Worm (Caenorhabditis elegans) whole organism, mixed stage, embryonic: ENCODE measurements around the gene K03B4.8.

ENCODE experiments used
- M03D4.4 ChIP-seq: sonication (generic microtip); optimal IDR thresholded peaks from 2 replicates; lab custom pipeline; 2017; ENCODE audit warnings: mild to moderate bottlenecking, missing genetic modification characterization, missing compliant biosample characterization
- bed-3 ChIP-seq: fragments of 200-800 bp; sonication (Bioruptor generic); optimal IDR thresholded peaks from 3 replicates; lab custom pipeline; 2018; ENCODE audit warnings: mild to moderate bottlenecking, missing genetic modification characterization, moderate library complexity, missing compliant biosample characterization
- blmp-1 ChIP-seq: fragments of 150-350 bp; optimal IDR thresholded peaks from 2 replicates; lab custom pipeline; 2014; ENCODE audit warnings: missing biosample characterization, missing genetic modification characterization
- ceh-39 ChIP-seq: fragments of 150-350 bp; optimal IDR thresholded peaks from 2 replicates; lab custom pipeline; 2014; ENCODE audit warnings: missing biosample characterization, missing genetic modification characterization
- ceh-43 ChIP-seq: fragments of 200-800 bp; sonication (Bioruptor generic); optimal IDR thresholded peaks from 2 replicates; lab custom pipeline; 2018; ENCODE audit warnings: mild to moderate bottlenecking, missing genetic modification characterization, moderate library complexity, missing compliant biosample characterization
- ceh-83 ChIP-seq: fragments of 200-800 bp; sonication (Bioruptor generic); optimal IDR thresholded peaks from 2 replicates; lab custom pipeline; 2018; ENCODE audit warnings: mild to moderate bottlenecking, missing genetic modification characterization, missing compliant biosample characterization
- ces-1 ChIP-seq: fragments of 150-350 bp; optimal IDR thresholded peaks from 2 replicates; lab custom pipeline; 2014; ENCODE audit warnings: missing biosample characterization, missing genetic modification reagents, missing genetic modification characterization
- cnd-1 ChIP-seq: fragments of 200-800 bp; sonication (Bioruptor generic); optimal IDR thresholded peaks from 2 replicates; lab custom pipeline; 2018; ENCODE audit warnings: mild to moderate bottlenecking, missing genetic modification characterization, missing compliant biosample characterization
- drap-1 ChIP-seq: fragments of 200-800 bp; sonication (Bioruptor generic); optimal IDR thresholded peaks from 3 replicates; lab custom pipeline; 2018; ENCODE audit warnings: mild to moderate bottlenecking, missing genetic modification characterization, missing compliant biosample characterization
- elt-1 ChIP-seq: sonication (generic microtip); optimal IDR thresholded peaks from 2 replicates; lab custom pipeline; 2017; ENCODE audit warnings: missing genetic modification characterization, mild to moderate bottlenecking, missing compliant biosample characterization, antibody characterized with exemption, moderate library complexity, borderline replicate concordance; ENCODE audit not compliant: insufficient read depth
- elt-3 ChIP-seq: fragments of 150-350 bp; optimal IDR thresholded peaks from 2 replicates; lab custom pipeline; 2014; ENCODE audit warnings: missing biosample characterization, missing genetic modification characterization
- flh-1 ChIP-seq: fragments of 200-800 bp; sonication (Bioruptor generic); optimal IDR thresholded peaks from 2 replicates; lab custom pipeline; 2018; ENCODE audit warnings: mild to moderate bottlenecking, missing genetic modification characterization, moderate library complexity, missing compliant biosample characterization
- ham-2 ChIP-seq: fragments of 200-800 bp; sonication (Bioruptor generic); optimal IDR thresholded peaks from 2 replicates; lab custom pipeline; 2018; ENCODE audit warnings: mild to moderate bottlenecking, missing genetic modification characterization, missing compliant biosample characterization
- hlh-1 ChIP-seq: fragments of 150-350 bp; optimal IDR thresholded peaks from 2 replicates; lab custom pipeline; 2014; ENCODE audit warnings: missing biosample characterization, missing genetic modification reagents, missing genetic modification characterization
- lin-32 ChIP-seq: fragments of 200-800 bp; sonication (Bioruptor generic); optimal IDR thresholded peaks from 2 replicates; lab custom pipeline; 2018; ENCODE audit warnings: mild to moderate bottlenecking, missing genetic modification characterization, missing compliant biosample characterization
- lsy-2 ChIP-seq: fragments of 150-350 bp; optimal IDR thresholded peaks from 2 replicates; lab custom pipeline; 2014; ENCODE audit warnings: missing biosample characterization, missing genetic modification characterization
- mab-5 ChIP-seq: fragments of 150-350 bp; optimal IDR thresholded peaks from 2 replicates; lab custom pipeline; 2014; ENCODE audit warnings: missing biosample characterization, missing genetic modification characterization
- mep-1 ChIP-seq: fragments of 150-350 bp; optimal IDR thresholded peaks from 2 replicates; lab custom pipeline; 2017; ENCODE audit warnings: missing biosample characterization, missing genetic modification reagents, missing genetic modification characterization, inconsistent platforms
- mls-2 ChIP-seq: sonication (generic microtip); optimal IDR thresholded peaks from 2 replicates; lab custom pipeline; 2016; ENCODE audit warnings: mild to moderate bottlenecking, missing genetic modification characterization, moderate library complexity, missing compliant biosample characterization
- nhr-12 ChIP-seq: fragments of 150-350 bp; optimal IDR thresholded peaks from 2 replicates; lab custom pipeline; 2014; ENCODE audit warnings: missing biosample characterization, missing genetic modification characterization
- nhr-2 ChIP-seq: fragments of 150-350 bp; optimal IDR thresholded peaks from 2 replicates; lab custom pipeline; 2014; ENCODE audit warnings: missing biosample characterization, missing genetic modification characterization
- nhr-237 ChIP-seq: fragments of 150-350 bp; optimal IDR thresholded peaks from 2 replicates; lab custom pipeline; 2014; ENCODE audit warnings: missing biosample characterization, missing genetic modification characterization
- nhr-28 ChIP-seq: fragments of 150-350 bp; optimal IDR thresholded peaks from 2 replicates; lab custom pipeline; 2014; ENCODE audit warnings: missing biosample characterization, missing genetic modification characterization
- nhr-76 ChIP-seq: sonication (generic microtip); optimal IDR thresholded peaks from 2 replicates; lab custom pipeline; 2017; ENCODE audit warnings: missing biosample characterization, missing genetic modification characterization
- pha-4 ChIP-seq: fragments of 150-350 bp; optimal IDR thresholded peaks from 2 replicates; lab custom pipeline; 2018; ENCODE audit warnings: missing biosample characterization, missing genetic modification reagents, missing genetic modification characterization
- sem-2 ChIP-seq: fragments of 200-800 bp; sonication (Bioruptor generic); optimal IDR thresholded peaks from 2 replicates; lab custom pipeline; 2018; ENCODE audit warnings: mild to moderate bottlenecking, missing genetic modification characterization, missing compliant biosample characterization
- snpc-4 ChIP-seq: fragments of 150-350 bp; optimal IDR thresholded peaks from 2 replicates; lab custom pipeline; 2014; ENCODE audit warnings: missing biosample characterization, missing genetic modification characterization
- sptf-1 ChIP-seq: sonication (generic microtip); optimal IDR thresholded peaks from 2 replicates; lab custom pipeline; 2017; ENCODE audit warnings: mild to moderate bottlenecking, missing genetic modification characterization, moderate library complexity, missing compliant biosample characterization
- tbx-8 ChIP-seq: fragments of 200-800 bp; sonication (Bioruptor generic); optimal IDR thresholded peaks from 2 replicates; lab custom pipeline; 2018; ENCODE audit warnings: mild to moderate bottlenecking, missing genetic modification characterization, moderate library complexity, missing compliant biosample characterization
- unc-62 ChIP-seq: fragments of 150-350 bp; optimal IDR thresholded peaks from 2 replicates; lab custom pipeline; 2014; ENCODE audit warnings: missing biosample characterization, missing genetic modification reagents, missing genetic modification characterization
- zip-8 ChIP-seq: fragments of 150-350 bp; optimal IDR thresholded peaks from 2 replicates; lab custom pipeline; 2014; ENCODE audit warnings: missing biosample characterization, missing genetic modification characterization
- ztf-11 ChIP-seq: fragments of 150-350 bp; optimal IDR thresholded peaks from 2 replicates; lab custom pipeline; 2014; ENCODE audit warnings: missing biosample characterization, missing genetic modification characterization

The K03B4.8 gene

ce11 chrV:4676812-4677211, 2.4 kb upstream of the K03B4.8 start:
- TF ChIP-seq nhr-76 = no peak
- TF ChIP-seq mep-1 (tag; lab: Kevin White, UChicago) = no peak
- no peak for TF ChIP-seq blmp-1 (tag; lab: Kevin White, UChicago)
- no peak for TF ChIP-seq M03D4.4 (tag; lab: Kevin White, UChicago)
- TF ChIP-seq sem-2 = no peak
- no peak for TF ChIP-seq ceh-39 (tag; lab: Kevin White, UChicago)
- no peak for TF ChIP-seq elt-1 (tag; lab: Kevin White, UChicago)
- TF ChIP-seq zip-8 (tag; lab: Kevin White, UChicago) = no peak
- no peak for TF ChIP-seq ceh-43 (GFP tag; lab: Kevin White, UChicago)
- TF ChIP-seq cnd-1 (tag; lab: Kevin White, UChicago) = no peak
- no peak for TF ChIP-seq nhr-2 (tag; lab: Kevin White, UChicago)
- no peak for TF ChIP-seq tbx-8 (GFP tag; lab: Kevin White, UChicago)
- TF ChIP-seq ces-1 (GFP tag; lab: Kevin White, UChicago) = no peak
- no peak for TF ChIP-seq nhr-237 (tag; lab: Kevin White, UChicago)
- TF ChIP-seq snpc-4 (tag; lab: Kevin White, UChicago) = no peak

DNA sequence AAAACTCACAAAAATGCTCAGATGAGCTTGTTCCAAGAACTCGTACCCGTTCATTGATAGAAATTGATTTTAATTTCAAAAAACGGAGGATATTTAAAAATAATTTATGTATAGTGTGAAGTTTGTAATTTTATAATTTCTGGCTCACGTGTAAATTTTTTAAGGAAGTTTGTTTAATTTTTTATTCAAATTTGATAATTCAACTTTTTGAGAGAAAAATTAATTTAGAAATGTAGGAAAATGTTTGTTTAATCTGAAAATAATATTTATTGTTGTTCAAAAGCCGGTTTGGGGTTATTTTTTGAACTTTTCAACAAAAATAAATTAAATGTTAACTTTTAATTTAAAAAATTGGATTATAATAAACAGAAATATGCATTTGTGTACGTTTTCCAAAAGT, 1.7 kb upstream of the K03B4.8 start, which contains the start of gene K03B4.6:
TSS of gene K03B4.6 (minus strand) at position 101 of the 400 bp plus-strand sequence.
- TF ChIP-seq nhr-28 (no peak), elt-1 (tag; lab: Kevin White, UChicago) (no peak), pha-4 (no peak), nhr-237 (tag; lab: Kevin White, UChicago) (no peak), mep-1 (tag; lab: Kevin White, UChicago) (no peak), unc-62 (no peak), hlh-1 (tag; lab: Kevin White, UChicago) (no peak), ceh-39 (tag; lab: Kevin White, UChicago) (no peak), ceh-43 (GFP tag; lab: Kevin White, UChicago) (no peak), ztf-11 (no peak), elt-3 (tag; lab: Kevin White, UChicago) (no peak), lsy-2 (tag; lab: Kevin White, UChicago) (no peak), nhr-12 (tag; lab: Kevin White, UChicago) (no peak), zip-8 (tag; lab: Kevin White, UChicago) (no peak), blmp-1 (tag; lab: Kevin White, UChicago) (no peak), mab-5 (no peak), nhr-76 (no peak), ceh-83 (GFP tag; lab: Kevin White, UChicago) (no peak)
- TF ChIP-seq, all 35 proteins: peak for 0

DNA sequence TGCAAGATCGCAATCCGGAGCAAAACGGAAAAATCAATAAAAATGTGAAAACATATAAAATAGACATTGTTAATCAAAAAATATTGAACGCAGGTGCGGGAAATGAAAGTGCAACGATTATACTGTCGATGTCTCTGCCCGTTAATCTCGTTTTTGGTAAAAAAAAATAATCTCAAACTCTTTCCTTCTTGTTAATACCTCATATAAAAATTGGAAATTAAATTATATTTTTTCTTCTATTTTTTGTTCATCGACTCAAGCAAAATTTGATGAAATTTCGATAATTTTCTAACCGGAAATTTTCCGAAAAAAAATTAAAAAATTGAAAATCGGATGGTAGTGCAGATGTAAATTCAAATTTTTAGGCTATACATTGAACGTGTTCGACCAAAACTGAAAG, 1.9 kb downstream of the K03B4.8 start, which contains the start of gene K03B4.9:
TSS of gene K03B4.9 (minus strand) at position 101 of the 400 bp plus-strand sequence.
- TF ChIP-seq tbx-8 (GFP tag; lab: Kevin White, UChicago) (no peak), bed-3 (GFP tag; lab: Kevin White, UChicago) (no peak), mep-1 (tag; lab: Kevin White, UChicago) (no peak), nhr-28 (no peak), mls-2 (tag; lab: Kevin White, UChicago) (no peak), sem-2 (no peak), ceh-43 (GFP tag; lab: Kevin White, UChicago) (no peak), ztf-11 (no peak), flh-1 (GFP tag; lab: Kevin White, UChicago) (no peak)

- TF ChIP-seq ham-2 (GFP tag; lab: Kevin White, UChicago) = no peak
- no peak for TF ChIP-seq sptf-1 (tag; lab: Kevin White, UChicago)
Observed at ce11 chrV:4668636-4669035, 5.8 kb downstream of the K03B4.8 start, which contains the start of gene srx-77. srx-77 (minus strand) TSS chrV:4668736.

DNA sequence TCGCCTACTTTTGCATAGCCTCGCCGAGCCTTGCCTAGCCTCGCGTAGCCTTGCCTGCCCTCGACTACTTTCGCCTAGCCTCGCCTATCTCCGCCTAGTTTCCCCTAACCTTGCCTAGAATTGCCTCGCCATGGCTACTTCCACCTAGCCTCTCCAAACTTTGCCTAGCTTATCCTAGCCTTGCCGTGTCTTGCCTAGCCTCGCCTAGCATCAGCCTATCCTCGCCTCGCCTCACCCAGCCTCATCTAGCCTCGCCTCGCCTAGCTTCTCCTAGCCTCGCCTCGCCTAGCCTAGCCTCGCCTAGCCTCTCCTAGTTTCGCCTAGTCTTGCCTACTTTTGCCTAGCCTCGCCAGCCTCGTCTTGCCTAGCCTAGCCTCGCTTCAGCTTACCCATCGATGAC, 7.3 kb downstream of the K03B4.8 start:
- TF ChIP-seq nhr-2 (tag; lab: Kevin White, UChicago) (no peak), ham-2 (GFP tag; lab: Kevin White, UChicago) (peak; percentile 54)

DNA sequence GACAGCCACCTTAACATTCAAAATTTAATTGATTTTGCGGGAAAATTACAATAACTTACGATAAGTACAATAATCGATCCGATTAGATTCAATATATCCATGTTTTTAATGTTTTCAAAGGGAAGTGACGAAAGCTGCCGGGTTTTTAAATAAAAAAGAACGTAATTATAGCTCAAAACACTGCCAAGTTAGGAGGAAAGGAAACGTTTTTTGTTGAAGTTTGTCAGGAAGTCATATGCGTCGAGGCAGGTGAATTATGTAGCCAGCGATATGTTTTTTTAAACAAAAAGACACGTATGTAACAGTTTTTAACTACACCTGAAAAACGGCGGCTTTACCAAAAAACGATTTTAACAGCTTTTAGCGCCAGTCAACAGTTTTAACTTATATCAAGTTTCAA, 8.8 kb downstream of the K03B4.8 start, which contains the start of gene srx-73:
TSS of gene srx-73 (minus strand) at position 101 of the 400 bp plus-strand sequence.
- TF ChIP-seq zip-8 (tag; lab: Kevin White, UChicago) (no peak), ceh-39 (tag; lab: Kevin White, UChicago) (no peak), drap-1 (GFP tag; lab: Kevin White, UChicago) (no peak), M03D4.4 (tag; lab: Kevin White, UChicago) (no peak), nhr-12 (tag; lab: Kevin White, UChicago) (no peak), flh-1 (GFP tag; lab: Kevin White, UChicago) (no peak), lin-32 (GFP tag; lab: Kevin White, UChicago) (no peak), nhr-28 (no peak)
